Worm (Caenorhabditis elegans) whole organism, L1 larva: ENCODE data around the gene oac-59.

Experiments used
- C04F5.9 ChIP-seq: sonication (generic microtip); optimal IDR thresholded peaks from 2 replicates; lab custom pipeline; 2016; ENCODE audit warnings: missing genetic modification characterization, missing compliant biosample characterization
- C34B4.2 ChIP-seq: sonication (generic microtip); optimal IDR thresholded peaks from 2 replicates; lab custom pipeline; 2017; ENCODE audit warnings: mild to moderate bottlenecking, missing genetic modification characterization, missing compliant biosample characterization
- F16B12.6 ChIP-seq: fragments of 150-350 bp; optimal IDR thresholded peaks from 2 replicates; lab custom pipeline; 2014; ENCODE audit warnings: missing biosample characterization, missing genetic modification characterization
- Y116A8C.19 ChIP-seq: sonication (generic microtip); optimal IDR thresholded peaks from 2 replicates; lab custom pipeline; 2016; ENCODE audit warnings: missing compliant biosample characterization, missing genetic modification characterization, borderline replicate concordance
- aha-1 ChIP-seq: fragments of 150-350 bp; optimal IDR thresholded peaks from 2 replicates; lab custom pipeline; 2014; ENCODE audit warnings: missing biosample characterization, missing genetic modification characterization
- alr-1 ChIP-seq: fragments of 200-800 bp; sonication (Bioruptor generic); optimal IDR thresholded peaks from 2 replicates; lab custom pipeline; 2018; ENCODE audit warnings: borderline replicate concordance, mild to moderate bottlenecking, missing genetic modification characterization, missing compliant biosample characterization
- aly-2 ChIP-seq: fragments of 150-350 bp; optimal IDR thresholded peaks from 2 replicates; lab custom pipeline; 2014; ENCODE audit warnings: missing biosample characterization, missing genetic modification characterization
- ama-1 ChIP-seq: fragments of 150-350 bp; optimal IDR thresholded peaks from 2 replicates; lab custom pipeline; 2014
- ceh-63 ChIP-seq: fragments of 200-800 bp; sonication (Bioruptor generic); optimal IDR thresholded peaks from 2 replicates; lab custom pipeline; 2018; ENCODE audit warnings: mild to moderate bottlenecking, missing genetic modification characterization, missing compliant biosample characterization
- ceh-8 ChIP-seq: fragments of 200-800 bp; sonication (Bioruptor generic); optimal IDR thresholded peaks from 2 replicates; lab custom pipeline; 2018; ENCODE audit warnings: mild to moderate bottlenecking, missing genetic modification characterization, moderate library complexity, missing compliant biosample characterization
- ceh-90 ChIP-seq: sonication (generic microtip); optimal IDR thresholded peaks from 2 replicates; lab custom pipeline; 2016; ENCODE audit warnings: missing genetic modification characterization, missing compliant biosample characterization
- ces-1 ChIP-seq: fragments of 150-350 bp; optimal IDR thresholded peaks from 2 replicates; lab custom pipeline; 2014; ENCODE audit warnings: missing biosample characterization, missing genetic modification reagents, missing genetic modification characterization
- dpl-1 ChIP-seq, 3 experiments: fragments of 150-350 bp in 2 of 3; sonication (generic microtip) in 1 of 3; optimal IDR thresholded peaks; 2 replicates each; lab custom pipeline; 2014 to 2017; ENCODE audit warnings: missing biosample characterization in 3 of 3, missing genetic modification characterization in 3 of 3, missing genetic modification reagents in 3 of 3
- dsc-1 ChIP-seq: sonication (generic microtip); optimal IDR thresholded peaks from 2 replicates; lab custom pipeline; 2016; ENCODE audit warnings: mild to moderate bottlenecking, missing genetic modification characterization, missing compliant biosample characterization
- egl-13 ChIP-seq: sonication (generic microtip); optimal IDR thresholded peaks from 2 replicates; lab custom pipeline; 2016; ENCODE audit warnings: missing genotype, missing genetic modification reagents, missing genetic modification characterization, missing compliant biosample characterization
- elt-2 ChIP-seq: sonication (generic microtip); optimal IDR thresholded peaks from 2 replicates; lab custom pipeline; 2016; ENCODE audit warnings: missing genetic modification characterization, mild to moderate bottlenecking, inconsistent platforms, missing compliant biosample characterization, missing genetic modification reagents
- elt-3 ChIP-seq, 6 experiments: fragments of 150-350 bp in 1 of 6; sonication (generic microtip); optimal IDR thresholded peaks; 2 replicates each; lab custom pipeline; 2017 to 2018; ENCODE audit warnings: missing biosample characterization in 6 of 6, missing genetic modification characterization in 6 of 6, inconsistent platforms in 1 of 6
- ets-5 ChIP-seq: fragments of 200-800 bp; sonication (Bioruptor generic); IDR thresholded peaks from 2 replicates; pipeline ENCODE4 v1.3.6; 2022; ENCODE audit warnings: missing genetic modification characterization, missing compliant biosample characterization
- fkh-4 ChIP-seq: sonication (generic microtip); optimal IDR thresholded peaks from 2 replicates; lab custom pipeline; 2016; ENCODE audit warnings: missing compliant biosample characterization, missing genetic modification characterization, borderline replicate concordance
- grh-1 ChIP-seq: fragments of 200-800 bp; sonication (Bioruptor generic); IDR thresholded peaks from 2 replicates; pipeline ENCODE4 v1.3.6; 2022; ENCODE audit warnings: missing genetic modification reagents, missing genetic modification characterization, missing compliant biosample characterization
- hlh-17 ChIP-seq: fragments of 200-800 bp; sonication (Bioruptor generic); optimal IDR thresholded peaks from 2 replicates; lab custom pipeline; 2018; ENCODE audit warnings: missing genetic modification characterization, mild to moderate bottlenecking, missing compliant biosample characterization, moderate library complexity, borderline replicate concordance
- hlh-4 ChIP-seq: sonication (generic microtip); optimal IDR thresholded peaks from 2 replicates; lab custom pipeline; 2016; ENCODE audit warnings: mild to moderate bottlenecking, missing genetic modification characterization, missing compliant biosample characterization
- isw-1 ChIP-seq: fragments of 200-800 bp; sonication (Bioruptor generic); IDR thresholded peaks from 2 replicates; pipeline ENCODE4 v1.3.6; 2022; ENCODE audit warnings: missing genetic modification characterization, missing compliant biosample characterization
- lin-13 ChIP-seq: fragments of 150-350 bp; optimal IDR thresholded peaks from 2 replicates; lab custom pipeline; 2014; ENCODE audit warnings: missing biosample characterization, missing genetic modification reagents, missing genetic modification characterization
- lin-14 ChIP-seq: fragments of 200-800 bp; sonication (Bioruptor generic); optimal IDR thresholded peaks from 2 replicates; lab custom pipeline; 2018; ENCODE audit warnings: mild to moderate bottlenecking, missing genetic modification characterization, moderate library complexity, missing compliant biosample characterization
- lin-15B ChIP-seq: fragments of 150-350 bp; sonication (generic microtip); optimal IDR thresholded peaks from 3 replicates; lab custom pipeline; 2014; ENCODE audit warnings: missing biosample characterization, missing genetic modification characterization
- lsy-2 ChIP-seq, 2 experiments: fragments of 150-350 bp; optimal IDR thresholded peaks; 2 replicates each; lab custom pipeline; 2014; ENCODE audit warnings: missing biosample characterization in 2 of 2, missing genetic modification characterization in 2 of 2
- mdl-1 ChIP-seq, 2 experiments: fragments of 150-350 bp; optimal IDR thresholded peaks; 2 replicates each; lab custom pipeline; 2014 to 2017; ENCODE audit warnings: missing biosample characterization in 2 of 2, missing genetic modification characterization in 2 of 2, inconsistent platforms in 1 of 2
- mef-2 ChIP-seq: fragments of 150-350 bp; optimal IDR thresholded peaks from 2 replicates; lab custom pipeline; 2014; ENCODE audit warnings: missing biosample characterization, missing genetic modification characterization
- mep-1 ChIP-seq: fragments of 150-350 bp; optimal IDR thresholded peaks from 2 replicates; lab custom pipeline; 2014; ENCODE audit warnings: missing biosample characterization, missing genetic modification characterization
- nhr-11 ChIP-seq: fragments of 150-350 bp; optimal IDR thresholded peaks from 2 replicates; lab custom pipeline; 2014; ENCODE audit warnings: missing biosample characterization, missing genetic modification characterization
- nhr-19 ChIP-seq: fragments of 200-800 bp; sonication (Bioruptor generic); conservative IDR thresholded peaks from 2 replicates; pipeline ENCODE4 v1.3.6; 2022; ENCODE audit warnings: missing genetic modification characterization, missing compliant biosample characterization
- nhr-20 ChIP-seq: sonication (generic microtip); optimal IDR thresholded peaks from 2 replicates; lab custom pipeline; 2016; ENCODE audit warnings: mild to moderate bottlenecking, missing genetic modification characterization, missing compliant biosample characterization
- nhr-71 ChIP-seq: sonication (generic microtip); optimal IDR thresholded peaks from 2 replicates; lab custom pipeline; 2016; ENCODE audit warnings: mild to moderate bottlenecking, missing genetic modification characterization, moderate library complexity, missing compliant biosample characterization
- nhr-77 ChIP-seq: fragments of 150-350 bp; optimal IDR thresholded peaks from 2 replicates; lab custom pipeline; 2014; ENCODE audit warnings: missing biosample characterization, missing genetic modification characterization
- nhr-85 ChIP-seq: sonication (generic microtip); peaks from one replicate; lab custom pipeline; 2016; ENCODE audit warnings: missing genetic modification characterization, inconsistent platforms, missing compliant biosample characterization
- nhr-90 ChIP-seq: sonication (generic microtip); optimal IDR thresholded peaks from 2 replicates; lab custom pipeline; 2016; ENCODE audit warnings: mild to moderate bottlenecking, missing genetic modification characterization, missing compliant biosample characterization; ENCODE audit not compliant: poor library complexity
- pqm-1 ChIP-seq: sonication (generic microtip); optimal IDR thresholded peaks from 3 replicates; lab custom pipeline; 2017; ENCODE audit warnings: missing biosample characterization, missing genetic modification characterization
- rnt-1 ChIP-seq: sonication (generic microtip); optimal IDR thresholded peaks from 2 replicates; lab custom pipeline; 2016; ENCODE audit warnings: mild to moderate bottlenecking, missing genetic modification characterization, moderate library complexity, missing compliant biosample characterization
- sox-4 ChIP-seq: sonication (generic microtip); optimal IDR thresholded peaks from 2 replicates; lab custom pipeline; 2016; ENCODE audit warnings: missing genetic modification characterization, missing compliant biosample characterization
- tlp-1 ChIP-seq: fragments of 150-350 bp; optimal IDR thresholded peaks from 2 replicates; lab custom pipeline; 2014; ENCODE audit warnings: missing biosample characterization, missing genetic modification characterization
- unc-130 ChIP-seq: fragments of 150-350 bp; optimal IDR thresholded peaks from 2 replicates; lab custom pipeline; 2017; ENCODE audit warnings: missing biosample characterization, missing genetic modification characterization, inconsistent platforms
- unc-30 ChIP-seq: sonication (generic microtip); optimal IDR thresholded peaks from 2 replicates; lab custom pipeline; 2017; ENCODE audit warnings: missing biosample characterization, missing genetic modification characterization
- unc-86 ChIP-seq: sonication (generic microtip); optimal IDR thresholded peaks from 2 replicates; lab custom pipeline; 2016; ENCODE audit warnings: missing genetic modification characterization, missing compliant biosample characterization
- unc-98 ChIP-seq: fragments of 200-800 bp; sonication (Bioruptor generic); IDR thresholded peaks from 2 replicates; pipeline ENCODE4 v1.3.6; 2022; ENCODE audit warnings: missing genetic modification characterization, missing compliant biosample characterization
- xbp-1 ChIP-seq: sonication (generic microtip); optimal IDR thresholded peaks from 2 replicates; lab custom pipeline; 2016; ENCODE audit warnings: missing genetic modification characterization, missing compliant biosample characterization
- zag-1 ChIP-seq: fragments of 150-350 bp; optimal IDR thresholded peaks from 2 replicates; lab custom pipeline; 2014; ENCODE audit warnings: missing biosample characterization, missing genetic modification characterization
- zip-4 ChIP-seq: fragments of 200-800 bp; sonication (Bioruptor generic); optimal IDR thresholded peaks from 2 replicates; lab custom pipeline; 2018; ENCODE audit warnings: mild to moderate bottlenecking, missing genetic modification characterization, moderate library complexity, missing compliant biosample characterization
- ztf-11 ChIP-seq, 2 experiments: sonication (generic microtip); optimal IDR thresholded peaks; 2 replicates each; lab custom pipeline; 2016 to 2017; ENCODE audit warnings: missing genetic modification characterization in 2 of 2, missing biosample characterization in 1 of 2, missing compliant biosample characterization in 1 of 2

Gene oac-59

DNA sequence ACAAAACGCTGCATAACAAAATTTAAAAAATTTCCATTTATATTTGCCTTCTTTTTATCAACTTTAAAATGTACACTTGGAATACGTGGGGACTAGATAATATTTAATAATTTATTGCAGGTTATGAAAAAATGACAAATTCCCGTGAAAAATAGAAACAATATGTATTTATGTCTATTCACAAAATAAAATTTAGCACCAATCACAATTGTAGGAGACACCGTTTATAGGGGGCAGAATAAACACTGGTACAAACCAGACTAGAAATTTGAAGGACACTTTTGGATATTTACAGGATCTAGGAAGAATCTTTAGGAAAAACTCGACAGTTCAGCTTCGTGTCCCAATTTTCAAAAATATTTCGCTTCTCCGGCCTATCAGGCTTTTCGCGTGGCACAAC, 30.7 kb downstream of the oac-59 start, which contains the start of gene C42C1.3:
C42C1.3 (minus strand) TSS at position 101 of the 400 bp plus-strand sequence.
- TF ChIP-seq nhr-85 (tag; lab: Kevin White, UChicago) (peak; percentile 42), ceh-90 (tag; lab: Kevin White, UChicago) (no peak)

DNA sequence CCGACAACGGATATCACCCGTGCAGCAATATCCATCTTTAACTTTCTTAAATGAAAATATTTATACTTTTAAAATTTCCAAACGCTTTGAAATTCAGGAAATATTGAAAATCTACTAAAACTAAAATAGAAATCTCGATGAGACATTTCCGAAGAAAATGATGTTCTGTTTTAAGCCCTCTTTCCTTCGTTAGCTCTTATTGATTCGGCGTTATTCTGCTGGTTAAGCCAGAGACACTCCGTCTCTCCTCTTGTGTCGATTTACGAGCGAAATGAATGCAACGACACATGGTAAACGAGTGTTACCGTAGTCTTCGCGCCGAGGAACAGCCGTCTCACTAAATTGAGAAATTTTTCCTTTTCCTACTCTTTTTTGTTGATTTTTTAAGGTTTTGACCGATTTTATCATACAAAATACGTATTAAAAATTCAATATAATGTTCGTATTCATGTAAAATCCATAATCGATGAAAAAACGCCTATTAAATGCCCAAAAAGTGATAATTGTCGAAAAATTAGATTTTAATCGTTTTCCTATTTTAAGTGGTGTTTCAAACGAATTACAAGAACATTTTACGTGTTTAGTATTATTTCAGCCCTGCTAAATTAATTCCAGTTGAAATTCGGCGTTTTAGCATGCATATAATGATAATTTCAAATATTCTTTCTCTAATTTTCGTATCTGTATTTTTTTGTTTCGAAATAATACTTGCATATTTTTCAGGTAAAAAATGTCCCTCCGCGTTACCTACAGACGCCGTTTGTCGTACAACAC, 32.6 kb downstream of the oac-59 start, which contains the start of the genes ppm-1.H and rpl-34:
ppm-1.H (minus strand) TSS at position 51 of the 774 bp plus-strand sequence.
rpl-34 (plus strand) TSS at position 724 of the 774 bp plus-strand sequence.
- no peak for TF ChIP-seq hlh-4 (tag; lab: Kevin White, UChicago)
- TF ChIP-seq unc-30 (tag; lab: Kevin White, UChicago) = no peak
- TF ChIP-seq nhr-90 (tag; lab: Kevin White, UChicago) = no peak
- TF ChIP-seq dsc-1 (tag; lab: Kevin White, UChicago) = peak; percentile 33
- peak; percentile 55 for TF ChIP-seq rnt-1 (tag; lab: Kevin White, UChicago)
- TF ChIP-seq zag-1 (tag; lab: Kevin White, UChicago) = no peak
- TF ChIP-seq sox-4 = no peak
- TF ChIP-seq tlp-1 (tag; lab: Kevin White, UChicago) = no peak
- no peak for TF ChIP-seq C04F5.9 (tag; lab: Kevin White, UChicago)
- peak; percentile 20 for TF ChIP-seq nhr-19
- TF ChIP-seq ceh-63 (GFP tag; lab: Kevin White, UChicago) = no peak
- TF ChIP-seq aha-1 (tag; lab: Kevin White, UChicago) = no peak
- peak; percentile 71 for TF ChIP-seq lin-14 (GFP tag; lab: Kevin White, UChicago)
- peak; percentile 62 for TF ChIP-seq F16B12.6 (tag; lab: Kevin White, UChicago)
- TF ChIP-seq nhr-77 (tag; lab: Kevin White, UChicago) = peak; percentile 29
- no peak for TF ChIP-seq zip-4
- TF ChIP-seq hlh-17 (GFP tag; lab: Kevin White, UChicago) = no peak
- no peak for TF ChIP-seq elt-3 (tag; optimal IDR thresholded peaks at IDR 0.05; lab: Kevin White, UChicago)
- no peak for TF ChIP-seq egl-13 (tag; lab: Kevin White, UChicago)
- TF ChIP-seq ztf-11 (tag; optimal IDR thresholded peaks at IDR 0.05; lab: Kevin White, UChicago) = no peak
- no peak for TF ChIP-seq elt-2 (tag; lab: Kevin White, UChicago)
- TF ChIP-seq ama-1 (lab: Kevin White, UChicago) = no peak
- TF ChIP-seq dpl-1 (GFP tag; optimal IDR thresholded peaks at IDR 0.05; lab: Kevin White, UChicago) = peak; percentile 56 to 79 (median 66)
- TF ChIP-seq Y116A8C.19 (tag; lab: Kevin White, UChicago) = no peak
- peak; percentile 52 for TF ChIP-seq nhr-20
- TF ChIP-seq mep-1 (tag; lab: Kevin White, UChicago) = peak; percentile 73
- TF ChIP-seq grh-1 (GFP tag; lab: Robert Waterston, UW) = no peak
- no peak for TF ChIP-seq ets-5 (GFP tag; lab: Robert Waterston, UW)
- TF ChIP-seq aly-2 = no peak
- no peak for TF ChIP-seq ceh-8 (GFP tag; lab: Kevin White, UChicago)
- no peak for TF ChIP-seq nhr-11
- TF ChIP-seq isw-1 = peak; percentile 38
- no peak for TF ChIP-seq unc-98 (GFP tag; lab: Robert Waterston, UW)
- no peak for TF ChIP-seq ces-1 (GFP tag; lab: Kevin White, UChicago)
- TF ChIP-seq mdl-1 (tag; optimal IDR thresholded peaks at IDR 0.05; lab: Kevin White, UChicago) = peak in 1 of 2 experiments; percentile 59
- TF ChIP-seq pqm-1 (tag; lab: Kevin White, UChicago) = no peak
- no peak for TF ChIP-seq C34B4.2 (tag; lab: Kevin White, UChicago)
- TF ChIP-seq lin-13 = peak; percentile 38
- TF ChIP-seq fkh-4 = no peak
- no peak for TF ChIP-seq unc-130
- peak; percentile 63 for TF ChIP-seq nhr-71 (tag; lab: Kevin White, UChicago)
- peak; percentile 96 to 98 for TF ChIP-seq lsy-2 (tag; optimal IDR thresholded peaks at IDR 0.05; lab: Kevin White, UChicago)
- peak; percentile 62 for TF ChIP-seq lin-15B (tag; lab: Kevin White, UChicago)
- peak; percentile 19 for TF ChIP-seq unc-86 (tag; lab: Kevin White, UChicago)
- no peak for TF ChIP-seq alr-1 (tag; lab: Kevin White, UChicago)
- no peak for TF ChIP-seq ceh-90 (tag; lab: Kevin White, UChicago)
- peak; percentile 65 for TF ChIP-seq xbp-1 (tag; lab: Kevin White, UChicago)
- TF ChIP-seq mef-2 (tag; lab: Kevin White, UChicago) = no peak
